Worm (Caenorhabditis elegans): ENCODE results near the gene C15C8.8.

ce11 chrV:12790188-12790587, 37.9 kb upstream of the C15C8.8 start, which contains the start of gene srbc-43:
- no peak for TF ChIP-seq K02D7.2 (tag; optimal IDR thresholded peaks at IDR 0.05)
- no peak for TF ChIP-seq lin-11 (tag; optimal IDR thresholded peaks at IDR 0.05)
- TF ChIP-seq ceh-19 (GFP tag; optimal IDR thresholded peaks at IDR 0.05), result no peak
- no peak for TF ChIP-seq ztf-16 (tag; optimal IDR thresholded peaks at IDR 0.05)

Measured in whole organism, late embryonic.